Fruit fly (Drosophila melanogaster) whole organism, prepupa: ENCODE results near the gene ohgt.

ENCODE experiments used
- Blimp-1 ChIP-seq: fragments of 200-800 bp; sonication (Bioruptor generic); optimal IDR thresholded peaks from 3 replicates; lab custom pipeline; 2017; ENCODE audit warnings: missing biosample characterization, missing genetic modification characterization, mild to moderate bottlenecking, moderate library complexity, missing genetic modification reagents
- CG10631 ChIP-seq: fragments of 200-800 bp; sonication (Bioruptor generic); optimal IDR thresholded peaks from 2 replicates; lab custom pipeline; 2016; ENCODE audit warnings: missing biosample characterization, missing genetic modification characterization
- CG10669 ChIP-seq: fragments of 200-800 bp; sonication (Bioruptor generic); optimal IDR thresholded peaks from 3 replicates; lab custom pipeline; 2018; ENCODE audit warnings: missing biosample characterization, mild to moderate bottlenecking, missing genetic modification characterization, moderate library complexity
- CG11762 ChIP-seq: fragments of 200-800 bp; sonication (Bioruptor generic); optimal IDR thresholded peaks from 3 replicates; lab custom pipeline; 2016; ENCODE audit warnings: missing biosample characterization, missing genetic modification characterization; ENCODE audit not compliant: insufficient read depth
- CG11902 ChIP-seq: fragments of 200-800 bp; sonication (Bioruptor generic); optimal IDR thresholded peaks from 3 replicates; lab custom pipeline; 2016; ENCODE audit warnings: missing biosample characterization, missing genetic modification characterization
- CG15336 ChIP-seq: fragments of 200-800 bp; sonication (Bioruptor generic); IDR thresholded peaks from 2 replicates; pipeline ENCODE4 v1.3.6; 2022; ENCODE audit warnings: missing biosample characterization, missing genetic modification characterization
- CG1621 ChIP-seq: fragments of 200-800 bp; sonication (Bioruptor generic); optimal IDR thresholded peaks from 3 replicates; lab custom pipeline; 2018; ENCODE audit warnings: missing biosample characterization, mild to moderate bottlenecking, missing genetic modification characterization
- CG16779 ChIP-seq: fragments of 200-800 bp; sonication (Bioruptor generic); optimal IDR thresholded peaks from 3 replicates; lab custom pipeline; 2017; ENCODE audit warnings: missing biosample characterization, mild to moderate bottlenecking, missing genetic modification characterization
- CG3032 ChIP-seq: fragments of 200-800 bp; optimal IDR thresholded peaks from 2 replicates; lab custom pipeline; 2019; ENCODE audit warnings: missing biosample characterization, mild to moderate bottlenecking, missing genetic modification characterization, moderate library complexity
- CG31627 ChIP-seq: fragments of 200-800 bp; sonication (Bioruptor generic); optimal IDR thresholded peaks from 3 replicates; lab custom pipeline; 2016; ENCODE audit warnings: missing biosample characterization, missing genetic modification characterization
- CG34406 ChIP-seq: fragments of 200-800 bp; sonication (Bioruptor generic); optimal IDR thresholded peaks from 3 replicates; lab custom pipeline; 2016; ENCODE audit warnings: missing biosample characterization, missing genetic modification characterization
- CG4318 ChIP-seq: fragments of 200-800 bp; sonication (Bioruptor generic); optimal IDR thresholded peaks from 3 replicates; lab custom pipeline; 2017; ENCODE audit warnings: missing biosample characterization, mild to moderate bottlenecking, missing genetic modification characterization
- CG6163 ChIP-seq: fragments of 200-800 bp; sonication (Bioruptor generic); IDR thresholded peaks from 3 replicates; pipeline ENCODE4 v1.3.6; 2022; ENCODE audit warnings: missing biosample characterization, missing genetic modification characterization
- CG6792 ChIP-seq: fragments of 200-800 bp; sonication (Bioruptor generic); optimal IDR thresholded peaks from 3 replicates; lab custom pipeline; 2016; ENCODE audit warnings: missing biosample characterization, missing genetic modification characterization
- CG8319 ChIP-seq: fragments of 200-800 bp; sonication (Bioruptor generic); optimal IDR thresholded peaks from 3 replicates; lab custom pipeline; 2016; ENCODE audit warnings: missing biosample characterization, missing genetic modification characterization
- CG8632 ChIP-seq: fragments of 200-800 bp; sonication (Bioruptor generic); optimal IDR thresholded peaks from 3 replicates; lab custom pipeline; 2016; ENCODE audit warnings: missing biosample characterization, missing genetic modification characterization
- Eip75B ChIP-seq: fragments of 200-800 bp; sonication (Bioruptor generic); optimal IDR thresholded peaks from 3 replicates; lab custom pipeline; 2016; ENCODE audit warnings: missing biosample characterization, missing genetic modification characterization
- Eip78C ChIP-seq: fragments of 200-800 bp; sonication (Bioruptor generic); peaks from one replicate; lab custom pipeline; 2016; ENCODE audit warnings: missing biosample characterization, missing genetic modification characterization
- Ets21C ChIP-seq: fragments of 200-800 bp; sonication (Bioruptor generic); optimal IDR thresholded peaks from 3 replicates; lab custom pipeline; 2016; ENCODE audit warnings: missing biosample characterization, missing genetic modification characterization
- Ets96B ChIP-seq: fragments of 200-800 bp; optimal IDR thresholded peaks from 2 replicates; lab custom pipeline; 2019; ENCODE audit warnings: missing biosample characterization, mild to moderate bottlenecking, missing genetic modification characterization, moderate library complexity
- Gug ChIP-seq: fragments of 200-800 bp; sonication (Bioruptor generic); IDR thresholded peaks from 2 replicates; pipeline ENCODE4 v1.3.6; 2022; ENCODE audit warnings: missing biosample characterization, missing genetic modification characterization
- Hr38 ChIP-seq: sonication (Bioruptor generic); optimal IDR thresholded peaks from 2 replicates; lab custom pipeline; 2016; ENCODE audit warnings: missing biosample characterization, missing genetic modification characterization
- Hr39 ChIP-seq: fragments of 200-800 bp; sonication (Bioruptor generic); optimal IDR thresholded peaks from 2 replicates; lab custom pipeline; 2016; ENCODE audit warnings: missing biosample characterization, missing genetic modification characterization
- Hr4 ChIP-seq: fragments of 200-800 bp; sonication (Bioruptor generic); optimal IDR thresholded peaks from 3 replicates; lab custom pipeline; 2016; ENCODE audit warnings: missing biosample characterization, missing genetic modification characterization
- Lpt ChIP-seq: fragments of 200-800 bp; sonication (Bioruptor generic); optimal IDR thresholded peaks from 3 replicates; lab custom pipeline; 2016; ENCODE audit warnings: missing biosample characterization, missing genetic modification characterization
- Met ChIP-seq: fragments of 200-800 bp; sonication (Bioruptor generic); optimal IDR thresholded peaks from 3 replicates; lab custom pipeline; 2016; ENCODE audit warnings: missing biosample characterization, missing genetic modification characterization
- Smox ChIP-seq: fragments of 200-800 bp; sonication (Bioruptor generic); optimal IDR thresholded peaks from 3 replicates; lab custom pipeline; 2016; ENCODE audit warnings: missing biosample characterization, missing genetic modification characterization
- Sox102F ChIP-seq: fragments of 200-800 bp; sonication (Bioruptor generic); optimal IDR thresholded peaks from 2 replicates; lab custom pipeline; 2016; ENCODE audit warnings: missing biosample characterization, mild to moderate bottlenecking, missing genetic modification characterization
- Sox14 ChIP-seq: fragments of 200-800 bp; sonication (Bioruptor generic); optimal IDR thresholded peaks from 3 replicates; lab custom pipeline; 2016; ENCODE audit warnings: missing biosample characterization, missing genetic modification characterization
- achi ChIP-seq: fragments of 200-800 bp; sonication (Bioruptor generic); optimal IDR thresholded peaks from 3 replicates; lab custom pipeline; 2016; ENCODE audit warnings: missing biosample characterization, missing genetic modification characterization
- acj6 ChIP-seq: fragments of 200-800 bp; sonication (Bioruptor generic); optimal IDR thresholded peaks from 3 replicates; lab custom pipeline; 2016; ENCODE audit warnings: missing biosample characterization, missing genetic modification characterization
- dac ChIP-seq: fragments of 200-800 bp; sonication (Bioruptor generic); optimal IDR thresholded peaks from 2 replicates; lab custom pipeline; 2017; ENCODE audit warnings: missing biosample characterization, mild to moderate bottlenecking, missing genetic modification characterization
- eg ChIP-seq: fragments of 200-800 bp; sonication (Bioruptor generic); IDR thresholded peaks from 3 replicates; pipeline ENCODE4 v1.3.6; 2022; ENCODE audit warnings: missing biosample characterization, missing genetic modification characterization
- esn ChIP-seq: fragments of 200-800 bp; sonication (Bioruptor generic); optimal IDR thresholded peaks from 2 replicates; lab custom pipeline; 2016; ENCODE audit warnings: missing biosample characterization, mild to moderate bottlenecking, missing genetic modification characterization, moderate library complexity
- fkh ChIP-seq: fragments of 200-800 bp; sonication (Bioruptor generic); optimal IDR thresholded peaks from 3 replicates; lab custom pipeline; 2017; ENCODE audit warnings: missing biosample characterization, mild to moderate bottlenecking, missing genetic modification characterization, moderate library complexity
- lz ChIP-seq: fragments of 200-800 bp; sonication (Bioruptor generic); optimal IDR thresholded peaks from 3 replicates; lab custom pipeline; 2016; ENCODE audit warnings: missing biosample characterization, missing genetic modification characterization
- net ChIP-seq: fragments of 200-800 bp; sonication (Bioruptor generic); optimal IDR thresholded peaks from 3 replicates; lab custom pipeline; 2016; ENCODE audit warnings: missing biosample characterization, missing genetic modification characterization
- salr ChIP-seq, 2 experiments: fragments of 200-800 bp; sonication (Bioruptor generic); optimal IDR thresholded peaks; 3 replicates each; lab custom pipeline; 2016 to 2018; ENCODE audit warnings: missing biosample characterization in 2 of 2, missing genetic modification characterization in 2 of 2, mild to moderate bottlenecking in 1 of 2
- ss ChIP-seq, 2 experiments: fragments of 200-800 bp; sonication (Bioruptor generic); optimal IDR thresholded peaks; 2 replicates in 1 of 2; 3 replicates in 1 of 2; lab custom pipeline; 2017 to 2018; ENCODE audit warnings: mild to moderate bottlenecking in 2 of 2, missing biosample characterization in 2 of 2, missing genetic modification characterization in 2 of 2, moderate library complexity in 1 of 2
- topi ChIP-seq: fragments of 200-800 bp; sonication (Bioruptor generic); optimal IDR thresholded peaks from 3 replicates; lab custom pipeline; 2016; ENCODE audit warnings: missing biosample characterization, missing genetic modification characterization
- vri ChIP-seq: fragments of 200-800 bp; sonication (Bioruptor generic); optimal IDR thresholded peaks from 3 replicates; lab custom pipeline; 2016; ENCODE audit warnings: missing biosample characterization, mild to moderate bottlenecking, missing genetic modification characterization

The ohgt gene

dm6 chr3R:10048035-10048774, 794 bp upstream of the ohgt start (continued):
- peak; percentile 64 for TF ChIP-seq Ets21C
- no peak for TF ChIP-seq CG1621 (tag; lab: Kevin White, UChicago)
- peak; percentile 71 for TF ChIP-seq CG6792 (GFP tag; lab: Kevin White, UChicago)
- peak; percentile 57 for TF ChIP-seq CG31627
- peak; percentile 5 for TF ChIP-seq dac (GFP tag; lab: Kevin White, UChicago)
- TF ChIP-seq CG3032 (tag; lab: Kevin White, UChicago), result peak; percentile 59
- TF ChIP-seq CG15336, result no peak
- peak; percentile 59 for TF ChIP-seq CG8319 (GFP tag; lab: Kevin White, UChicago)
- TF ChIP-seq net (GFP tag; lab: Kevin White, UChicago), result peak; percentile 65
- TF ChIP-seq CG10631 (GFP tag; lab: Kevin White, UChicago), result peak; percentile 31
- TF ChIP-seq fkh, result no peak
- peak; percentile 72 for TF ChIP-seq Sox14 (GFP tag; lab: Kevin White, UChicago)
- TF ChIP-seq CG34406 (GFP tag; lab: Kevin White, UChicago), result peak; percentile 75
- TF ChIP-seq Hr39 (GFP tag; lab: Kevin White, UChicago), result peak; percentile 65
- peak; percentile 41 for TF ChIP-seq Ets96B (tag; lab: Kevin White, UChicago)
- TF ChIP-seq Hr4 (GFP tag; lab: Kevin White, UChicago), result peak; percentile 77
- TF ChIP-seq CG6163, result no peak
- TF ChIP-seq Eip78C (GFP tag; lab: Kevin White, UChicago), result peak; percentile 93
- TF ChIP-seq topi (GFP tag; lab: Kevin White, UChicago), result peak; percentile 77
- TF ChIP-seq CG10669, result peak; percentile 57
- peak; percentile 34 for TF ChIP-seq Lpt (GFP tag; lab: Kevin White, UChicago)
- TF ChIP-seq lz (GFP tag; lab: Kevin White, UChicago), result peak; percentile 75
- TF ChIP-seq ss (GFP tag; optimal IDR thresholded peaks at IDR 0.05; lab: Kevin White, UChicago), result peak in 1 of 2 experiments; percentile 63
- peak; percentile 62 for TF ChIP-seq CG11762 (GFP tag; lab: Kevin White, UChicago)
- peak; percentile 85 for TF ChIP-seq esn (GFP tag; lab: Kevin White, UChicago)
- TF ChIP-seq CG16779 (tag; lab: Kevin White, UChicago), result no peak
- TF ChIP-seq vri (GFP tag; lab: Kevin White, UChicago), result peak; percentile 63
- TF ChIP-seq CG4318 (GFP tag; lab: Kevin White, UChicago), result no peak
- TF ChIP-seq Eip75B (GFP tag; lab: Kevin White, UChicago), result peak; percentile 59
- TF ChIP-seq Hr38 (GFP tag; lab: Kevin White, UChicago), result no peak
- no peak for TF ChIP-seq eg (GFP tag; lab: Robert Waterston, UW)
- peak; percentile 83 for TF ChIP-seq Sox102F
- no peak for TF ChIP-seq Smox (GFP tag; lab: Kevin White, UChicago)
- peak; percentile 47 for TF ChIP-seq Blimp-1 (GFP tag; lab: Kevin White, UChicago)
- TF ChIP-seq acj6 (GFP tag; lab: Kevin White, UChicago), result peak; percentile 69
- peak in 1 of 2 experiments; percentile 60 for TF ChIP-seq salr (GFP tag; optimal IDR thresholded peaks at IDR 0.05; lab: Kevin White, UChicago)
- TF ChIP-seq achi (GFP tag; lab: Kevin White, UChicago), result peak; percentile 63

- no peak for TF ChIP-seq CG34406 (GFP tag; lab: Kevin White, UChicago)
- no peak for TF ChIP-seq Met (GFP tag; lab: Kevin White, UChicago)
- no peak for TF ChIP-seq CG3032 (tag; lab: Kevin White, UChicago)
- TF ChIP-seq Gug (GFP tag; lab: Robert Waterston, UW), result no peak
- no peak for TF ChIP-seq CG10669
- TF ChIP-seq Eip75B (GFP tag; lab: Kevin White, UChicago), result no peak
- TF ChIP-seq esn (GFP tag; lab: Kevin White, UChicago), result no peak
- no peak for TF ChIP-seq CG11902
- TF ChIP-seq CG16779 (tag; lab: Kevin White, UChicago), result no peak
- TF ChIP-seq CG8632 (GFP tag; lab: Kevin White, UChicago), result no peak
- TF ChIP-seq Hr4 (GFP tag; lab: Kevin White, UChicago), result no peak
- no peak for TF ChIP-seq Sox102F
These were observed 391 bp upstream of the ohgt start, which contains the start of gene CG12811 for dm6 chr3R:10048775-10048841. Gene CG12811, minus strand, starts transcription at chr3R:10048797.
